Fruit fly (Drosophila melanogaster) whole organism, embryonic: ENCODE results near the gene CG15027.
A peak's percentile ranks its signal among the peaks of the same experiment; 100 is the strongest.

Source experiments
- ATbp ChIP-seq: fragments of 200-800 bp; sonication (Bioruptor generic); optimal IDR thresholded peaks from 2 replicates; lab custom pipeline; 2017; ENCODE audit warnings: missing biosample characterization, mild to moderate bottlenecking, missing genetic modification characterization, missing genetic modification reagents
- Abd-B ChIP-seq: fragments of 200-800 bp; sonication (Bioruptor generic); optimal IDR thresholded peaks from 2 replicates; lab custom pipeline; 2018; ENCODE audit warnings: missing biosample characterization, mild to moderate bottlenecking, missing genetic modification characterization, moderate library complexity
- CG10979 ChIP-seq: fragments of 200-800 bp; sonication (Bioruptor generic); optimal IDR thresholded peaks from 2 replicates; lab custom pipeline; 2018; ENCODE audit warnings: missing biosample characterization, mild to moderate bottlenecking, missing genetic modification characterization, moderate library complexity
- CG11247 ChIP-seq: fragments of 200-800 bp; sonication (Bioruptor generic); IDR thresholded peaks from 2 replicates; pipeline ENCODE4 v1.3.6; 2022; ENCODE audit warnings: missing biosample characterization, missing genetic modification characterization
- CG13624 ChIP-seq: fragments of 200-800 bp; sonication (Bioruptor generic); optimal IDR thresholded peaks from 2 replicates; lab custom pipeline; 2016; ENCODE audit warnings: missing biosample characterization, missing genetic modification characterization
- CG14050 ChIP-seq: fragments of 200-800 bp; sonication (Bioruptor generic); IDR thresholded peaks from 3 replicates; pipeline ENCODE4 v1.3.6; 2022; ENCODE audit warnings: missing biosample characterization, missing genetic modification characterization
- CG14667 ChIP-seq: fragments of 200-800 bp; sonication (Bioruptor generic); IDR thresholded peaks from 2 replicates; pipeline ENCODE4 v1.3.6; 2022; ENCODE audit warnings: missing biosample characterization, missing genetic modification characterization
- CG15479 ChIP-seq: fragments of 200-800 bp; sonication (Bioruptor generic); optimal IDR thresholded peaks from 3 replicates; lab custom pipeline; 2019; ENCODE audit warnings: missing biosample characterization, mild to moderate bottlenecking, missing genetic modification characterization, moderate library complexity
- CG17328 ChIP-seq: fragments of 200-800 bp; sonication (Bioruptor generic); IDR thresholded peaks from 2 replicates; pipeline ENCODE4 v1.3.6; 2022; ENCODE audit warnings: missing biosample characterization, missing genetic modification characterization
- CG17359 ChIP-seq: fragments of 200-800 bp; sonication (Bioruptor generic); optimal IDR thresholded peaks from 3 replicates; lab custom pipeline; 2018; ENCODE audit warnings: missing biosample characterization, mild to moderate bottlenecking, missing genetic modification characterization, moderate library complexity
- CG2202 ChIP-seq: fragments of 200-800 bp; sonication (Bioruptor generic); optimal IDR thresholded peaks from 2 replicates; lab custom pipeline; 2018; ENCODE audit warnings: missing biosample characterization, mild to moderate bottlenecking, missing genetic modification characterization
- CG33213 ChIP-seq: fragments of 200-800 bp; sonication (Bioruptor generic); optimal IDR thresholded peaks from 3 replicates; lab custom pipeline; 2016; ENCODE audit warnings: missing biosample characterization, missing genetic modification characterization
- CG4282 ChIP-seq: fragments of 200-800 bp; sonication (Bioruptor generic); optimal IDR thresholded peaks from 2 replicates; lab custom pipeline; 2016; ENCODE audit warnings: missing biosample characterization, missing genetic modification characterization
- CG4617 ChIP-seq: fragments of 200-800 bp; sonication (Bioruptor generic); optimal IDR thresholded peaks from 3 replicates; lab custom pipeline; 2016; ENCODE audit warnings: missing biosample characterization, missing genetic modification characterization, borderline replicate concordance
- CG6272 ChIP-seq: fragments of 200-800 bp; sonication (Bioruptor generic); IDR thresholded peaks from 2 replicates; pipeline ENCODE4 v1.3.6; 2022; ENCODE audit warnings: missing biosample characterization, missing genetic modification characterization
- CG8290 ChIP-seq, 3 experiments: fragments of 200-800 bp; sonication (Bioruptor generic); optimal IDR thresholded peaks; 2 replicates each; lab custom pipeline; 2016 to 2019; ENCODE audit warnings: missing biosample characterization in 3 of 3, missing genetic modification characterization in 3 of 3, mild to moderate bottlenecking in 2 of 3, moderate library complexity in 1 of 3
- CG8388 ChIP-seq: fragments of 200-800 bp; sonication (Bioruptor generic); optimal IDR thresholded peaks from 2 replicates; lab custom pipeline; 2019; ENCODE audit warnings: missing biosample characterization, mild to moderate bottlenecking, missing genetic modification characterization, moderate library complexity
- CG8924 ChIP-seq: fragments of 200-800 bp; optimal IDR thresholded peaks from 3 replicates; lab custom pipeline; 2019; ENCODE audit warnings: missing biosample characterization, mild to moderate bottlenecking, missing genetic modification characterization, moderate library complexity
- CG9727 ChIP-seq: fragments of 200-800 bp; sonication (Bioruptor generic); optimal IDR thresholded peaks from 3 replicates; lab custom pipeline; 2017; ENCODE audit warnings: missing biosample characterization, mild to moderate bottlenecking, missing genetic modification characterization
- D19A ChIP-seq: fragments of 200-800 bp; optimal IDR thresholded peaks from 3 replicates; lab custom pipeline; 2019; ENCODE audit warnings: missing biosample characterization, mild to moderate bottlenecking, missing genetic modification characterization, moderate library complexity
- H15 ChIP-seq: fragments of 200-800 bp; sonication (Bioruptor generic); IDR thresholded peaks from 3 replicates; pipeline ENCODE4 v1.3.6; 2022; ENCODE audit warnings: missing biosample characterization, missing genetic modification characterization
- Hmr ChIP-seq: fragments of 200-800 bp; sonication (Bioruptor generic); optimal IDR thresholded peaks from 3 replicates; lab custom pipeline; 2017; ENCODE audit warnings: mild to moderate bottlenecking, missing biosample characterization, missing genetic modification reagents, missing genetic modification characterization
- Lhr ChIP-seq: fragments of 200-800 bp; sonication (Bioruptor generic); optimal IDR thresholded peaks from 3 replicates; lab custom pipeline; 2017; ENCODE audit warnings: mild to moderate bottlenecking, missing biosample characterization, missing genetic modification reagents, missing genetic modification characterization
- Nf-YC ChIP-seq: fragments of 200-800 bp; optimal IDR thresholded peaks from 3 replicates; lab custom pipeline; 2019; ENCODE audit warnings: missing biosample characterization, mild to moderate bottlenecking, missing genetic modification characterization, moderate library complexity
- Optix ChIP-seq: fragments of 200-800 bp; sonication (Bioruptor generic); IDR thresholded peaks from 3 replicates; pipeline ENCODE4 v1.3.6; 2022; ENCODE audit warnings: missing biosample characterization, missing genetic modification characterization
- PHDP ChIP-seq: fragments of 200-800 bp; sonication (Bioruptor generic); optimal IDR thresholded peaks from 3 replicates; lab custom pipeline; 2018; ENCODE audit warnings: missing biosample characterization, mild to moderate bottlenecking, missing genetic modification characterization, moderate library complexity
- Rfx ChIP-seq: fragments of 200-800 bp; sonication (Bioruptor generic); IDR thresholded peaks from 2 replicates; pipeline ENCODE4 v1.3.6; 2022; ENCODE audit warnings: missing biosample characterization, missing genetic modification characterization
- Stat92E ChIP-seq, 3 experiments: fragments of >200 bp in 2 of 3; fragments of 200-800 bp in 1 of 3; sonication (Bioruptor generic) in 1 of 3; optimal IDR thresholded peaks; 2 replicates each; lab custom pipeline; 2017 to 2019; ENCODE audit warnings: missing biosample characterization in 3 of 3, missing genetic modification characterization in 3 of 3, mild to moderate bottlenecking in 1 of 3, moderate library complexity in 1 of 3
- Xrp1 ChIP-seq: fragments of 200-800 bp; sonication (Bioruptor generic); IDR thresholded peaks from 2 replicates; pipeline ENCODE4 v1.3.6; 2022; ENCODE audit warnings: missing biosample characterization, missing genetic modification characterization
- esg ChIP-seq: fragments of 200-800 bp; sonication (Bioruptor generic); conservative IDR thresholded peaks from 2 replicates; pipeline ENCODE4 v1.3.6; 2022; ENCODE audit warnings: missing biosample characterization, missing genetic modification characterization
- fd96Cb ChIP-seq: fragments of 200-800 bp; sonication (Bioruptor generic); optimal IDR thresholded peaks from 2 replicates; lab custom pipeline; 2018; ENCODE audit warnings: missing biosample characterization, mild to moderate bottlenecking, missing genetic modification characterization, moderate library complexity
- gem ChIP-seq: fragments of 200-800 bp; sonication (Bioruptor generic); optimal IDR thresholded peaks from 2 replicates; lab custom pipeline; 2019; ENCODE audit warnings: missing biosample characterization, mild to moderate bottlenecking, missing genetic modification characterization, moderate library complexity
- ind ChIP-seq: fragments of 200-800 bp; sonication (Bioruptor generic); optimal IDR thresholded peaks from 3 replicates; lab custom pipeline; 2016; ENCODE audit warnings: missing biosample characterization, missing genetic modification characterization
- inv ChIP-seq: fragments of 200-800 bp; sonication (Bioruptor generic); IDR thresholded peaks from 2 replicates; pipeline ENCODE4 v1.3.6; 2022; ENCODE audit warnings: missing biosample characterization, missing genetic modification characterization; ENCODE audit not compliant: partially characterized antibody
- klu ChIP-seq: fragments of 200-800 bp; sonication (Bioruptor generic); IDR thresholded peaks from 2 replicates; pipeline ENCODE4 v1.3.6; 2022; ENCODE audit warnings: missing biosample characterization, missing genetic modification characterization
- lmd ChIP-seq: fragments of 200-800 bp; sonication (Bioruptor generic); IDR thresholded peaks from 2 replicates; pipeline ENCODE4 v1.3.6; 2022; ENCODE audit warnings: missing biosample characterization, missing genetic modification characterization
- maf-S ChIP-seq: fragments of 200-800 bp; sonication (Bioruptor generic); optimal IDR thresholded peaks from 2 replicates; lab custom pipeline; 2016; ENCODE audit warnings: missing biosample characterization, missing genetic modification characterization
- odd ChIP-seq: fragments of 200-800 bp; sonication (Bioruptor generic); optimal IDR thresholded peaks from 2 replicates; lab custom pipeline; 2017; ENCODE audit warnings: missing biosample characterization, mild to moderate bottlenecking, missing genetic modification characterization
- onecut ChIP-seq: fragments of 200-800 bp; sonication (Bioruptor generic); IDR thresholded peaks from 2 replicates; pipeline ENCODE4 v1.3.6; 2022; ENCODE audit warnings: missing biosample characterization, missing genetic modification characterization
- pnt ChIP-seq: fragments of 200-800 bp; sonication (Bioruptor generic); optimal IDR thresholded peaks from 3 replicates; lab custom pipeline; 2016; ENCODE audit warnings: missing biosample characterization, missing genetic modification characterization
- pros ChIP-seq: fragments of 200-800 bp; sonication (Bioruptor generic); optimal IDR thresholded peaks from 3 replicates; lab custom pipeline; 2019; ENCODE audit warnings: missing biosample characterization, mild to moderate bottlenecking, missing genetic modification characterization, moderate library complexity
- run ChIP-seq: fragments of 200-800 bp; sonication (Bioruptor generic); optimal IDR thresholded peaks from 3 replicates; lab custom pipeline; 2018; ENCODE audit warnings: missing biosample characterization, mild to moderate bottlenecking, missing genetic modification characterization
- slp2 ChIP-seq: fragments of 200-800 bp; sonication (Bioruptor generic); optimal IDR thresholded peaks from 2 replicates; lab custom pipeline; 2016; ENCODE audit warnings: missing biosample characterization, missing genetic modification characterization
- sqz ChIP-seq: fragments of 200-800 bp; sonication (Bioruptor generic); optimal IDR thresholded peaks from 3 replicates; lab custom pipeline; 2018; ENCODE audit warnings: missing biosample characterization, mild to moderate bottlenecking, missing genetic modification characterization
- tin ChIP-seq: fragments of 200-800 bp; sonication (Bioruptor generic); optimal IDR thresholded peaks from 3 replicates; lab custom pipeline; 2016; ENCODE audit warnings: missing biosample characterization, missing genetic modification characterization
- tx ChIP-seq: fragments of 200-800 bp; sonication (Bioruptor generic); optimal IDR thresholded peaks from 2 replicates; lab custom pipeline; 2016; ENCODE audit warnings: missing biosample characterization, missing genetic modification characterization
- unpg ChIP-seq: fragments of 200-800 bp; sonication (Bioruptor generic); optimal IDR thresholded peaks from 3 replicates; lab custom pipeline; 2018; ENCODE audit warnings: missing biosample characterization, mild to moderate bottlenecking, missing genetic modification characterization, moderate library complexity
- wor ChIP-seq: fragments of 200-800 bp; sonication (Bioruptor generic); IDR thresholded peaks from 2 replicates; pipeline ENCODE4 v1.3.6; 2022; ENCODE audit warnings: missing biosample characterization, missing genetic modification characterization

Gene CG15027

dm6 chrX:15085777-15086510, at the start of gene CG15027, which contains the start of gene Dbct (continued):
- TF ChIP-seq sqz (GFP tag; lab: Kevin White, UChicago) (no peak), Abd-B (GFP tag; lab: Kevin White, UChicago) (peak; percentile 48), PHDP (tag; lab: Kevin White, UChicago) (peak; percentile 60), onecut (no peak), CG4617 (GFP tag; lab: Kevin White, UChicago) (peak; percentile 27), CG17359 (peak; percentile 54), Hmr (GFP tag; lab: Kevin White, UChicago) (peak; percentile 54), D19A (tag; lab: Kevin White, UChicago) (peak; percentile 50), lmd (GFP tag; lab: Robert Waterston, UW) (peak; percentile 64), tin (GFP tag; lab: Kevin White, UChicago) (peak; percentile 57), ATbp (GFP tag; lab: Kevin White, UChicago) (peak; percentile 19), ind (GFP tag; lab: Kevin White, UChicago) (peak; percentile 73), H15 (GFP tag; lab: Robert Waterston, UW) (0 out of 3 replicates have a peak, but pooled peaks have one; percentile 43), CG9727 (GFP tag; lab: Kevin White, UChicago) (peak; percentile 73), CG14050 (GFP tag; lab: Robert Waterston, UW) (peak; percentile 22; the same call in 1 of the 3 replicates), CG4282 (GFP tag; lab: Kevin White, UChicago) (no peak), unpg (peak; percentile 73), pnt (GFP tag; lab: Kevin White, UChicago) (no peak), Nf-YC (tag; lab: Kevin White, UChicago) (peak; percentile 76), wor (GFP tag; lab: Robert Waterston, UW) (peak; percentile 49; the same call in 1 of the 2 replicates), Stat92E (GFP tag; optimal IDR thresholded peaks at IDR 0.05; lab: Kevin White, UChicago) (no peak), CG14667 (GFP tag; lab: Robert Waterston, UW) (0 out of 2 replicates have a peak, but pooled peaks have one; percentile 27), CG15479 (GFP tag; lab: Kevin White, UChicago) (no peak), maf-S (GFP tag; lab: Kevin White, UChicago) (no peak), run (tag; lab: Kevin White, UChicago) (no peak), CG8388 (GFP tag; lab: Kevin White, UChicago) (peak; percentile 59), CG10979 (tag; lab: Kevin White, UChicago) (peak; percentile 64), Xrp1 (GFP tag; lab: Robert Waterston, UW) (peak; percentile 83), CG13624 (GFP tag; lab: Kevin White, UChicago) (no peak), CG6272 (GFP tag; lab: Robert Waterston, UW) (peak; percentile 74), slp2 (GFP tag; lab: Kevin White, UChicago) (no peak), fd96Cb (tag; lab: Kevin White, UChicago) (peak; percentile 48), klu (GFP tag; lab: Robert Waterston, UW) (peak; percentile 33; the same call in 1 of the 2 replicates), CG8290 (GFP tag; optimal IDR thresholded peaks at IDR 0.05; lab: Kevin White, UChicago) (peak; percentile 57), CG8290 (tag; optimal IDR thresholded peaks at IDR 0.05; lab: Kevin White, UChicago) (peak in 1 of 2 experiments; percentile 41), Optix (GFP tag; lab: Robert Waterston, UW) (no peak), pros (GFP tag; lab: Kevin White, UChicago) (no peak), CG2202 (peak; percentile 33), CG11247 (GFP tag; lab: Robert Waterston, UW) (peak; percentile 26; the same call in 1 of the 2 replicates), Rfx (GFP tag; lab: Robert Waterston, UW) (peak; percentile 72), esg (peak; percentile 44), gem (peak; percentile 82), odd (GFP tag; lab: Kevin White, UChicago) (no peak), inv (GFP tag; lab: Robert Waterston, UW) (peak; percentile 62), tx (GFP tag; lab: Kevin White, UChicago) (no peak), CG33213 (GFP tag; lab: Kevin White, UChicago) (no peak), CG17328 (GFP tag; lab: Robert Waterston, UW) (peak; percentile 66), Lhr (GFP tag; lab: Kevin White, UChicago) (peak; percentile 14), CG8924 (peak; percentile 70)
